Worm (Caenorhabditis elegans): Measurements from ENCODE around the gene mca-2.

- no peak for TF ChIP-seq him-1 (tag; optimal IDR thresholded peaks at IDR 0.05)
- TF ChIP-seq W03F9.2 (tag; optimal IDR thresholded peaks at IDR 0.05): no peak
- no peak for TF ChIP-seq dao-5 (tag; optimal IDR thresholded peaks at IDR 0.05)
Measured at ce11 chrIV:2057462-2057861, 26.4 kb upstream of the mca-2 start.
